Worm (Caenorhabditis elegans) whole organism, L4/young adult: ENCODE measurements around the gene sorf-1.

Experiments
- dao-5 ChIP-seq: sonication (generic microtip); optimal IDR thresholded peaks from 2 replicates; lab custom pipeline; 2016; ENCODE audit warnings: missing genotype, missing genetic modification characterization, moderate library complexity, missing compliant biosample characterization
- him-1 ChIP-seq: sonication (generic microtip); optimal IDR thresholded peaks from 2 replicates; lab custom pipeline; 2016; ENCODE audit warnings: missing genotype, missing genetic modification reagents, missing genetic modification characterization, missing compliant biosample characterization

- TF ChIP-seq him-1 (tag; lab: Kevin White, UChicago) (no peak), dao-5 (no peak)
These were observed 35.7 kb upstream of the sorf-1 start, which contains the start of gene dhs-27 for ce11 chrX:3414660-3415144.
